Worm (Caenorhabditis elegans) whole organism, L4 larva: ENCODE data around the gene F14F7.5.

ENCODE experiments used
- D1046.2 ChIP-seq: fragments of 200-800 bp; sonication (Bioruptor generic); IDR thresholded peaks from 2 replicates; pipeline ENCODE4 v1.3.6; 2022; ENCODE audit warnings: missing genetic modification characterization, missing compliant biosample characterization
- F37D6.2 ChIP-seq: sonication (generic microtip); optimal IDR thresholded peaks from 2 replicates; lab custom pipeline; 2016; ENCODE audit warnings: mild to moderate bottlenecking, missing genetic modification characterization, missing compliant biosample characterization
- F49E8.2 ChIP-seq: sonication (generic microtip); optimal IDR thresholded peaks from 2 replicates; lab custom pipeline; 2016; ENCODE audit warnings: missing compliant biosample characterization, mild to moderate bottlenecking, missing genetic modification characterization, borderline replicate concordance
- T26A8.4 ChIP-seq: fragments of 200-800 bp; sonication (Bioruptor generic); IDR thresholded peaks from 2 replicates; pipeline ENCODE4 v1.3.6; 2022; ENCODE audit warnings: missing genetic modification characterization, missing compliant biosample characterization
- Y5F2A.4 ChIP-seq: fragments of 200-800 bp; sonication (Bioruptor generic); optimal IDR thresholded peaks from 2 replicates; lab custom pipeline; 2018; ENCODE audit warnings: mild to moderate bottlenecking, missing genetic modification characterization, missing compliant biosample characterization
- aha-1 ChIP-seq: fragments of 150-350 bp; peaks from one replicate; lab custom pipeline; 2014; ENCODE audit warnings: missing biosample characterization, missing genetic modification characterization
- ama-1 ChIP-seq: fragments of 150-350 bp; optimal IDR thresholded peaks from 2 replicates; lab custom pipeline; 2014; ENCODE audit warnings: inconsistent platforms, mixed read lengths
- arid-1 ChIP-seq: fragments of 200-800 bp; sonication (Bioruptor generic); conservative IDR thresholded peaks from 2 replicates; pipeline ENCODE4 v1.3.6; 2022; ENCODE audit warnings: missing genetic modification reagents, missing genetic modification characterization, missing compliant biosample characterization
- ceh-32 ChIP-seq: sonication (generic microtip); optimal IDR thresholded peaks from 2 replicates; lab custom pipeline; 2016; ENCODE audit warnings: mild to moderate bottlenecking, missing genetic modification characterization, missing compliant biosample characterization; ENCODE audit not compliant: poor library complexity
- ceh-62 ChIP-seq: sonication (generic microtip); optimal IDR thresholded peaks from 2 replicates; lab custom pipeline; 2017; ENCODE audit warnings: missing biosample characterization, missing genetic modification characterization
- ceh-82 ChIP-seq: sonication (generic microtip); optimal IDR thresholded peaks from 2 replicates; lab custom pipeline; 2017; ENCODE audit warnings: missing biosample characterization, missing genetic modification characterization
- ctbp-1 ChIP-seq: fragments of 200-800 bp; sonication (Bioruptor generic); IDR thresholded peaks from 2 replicates; pipeline ENCODE4 v1.3.6; 2022; ENCODE audit warnings: missing genetic modification reagents, missing genetic modification characterization, missing compliant biosample characterization
- daf-12 ChIP-seq: fragments of 150-350 bp; optimal IDR thresholded peaks from 2 replicates; lab custom pipeline; 2014; ENCODE audit warnings: missing biosample characterization, missing genetic modification reagents, missing genetic modification characterization
- daf-16 ChIP-seq, 3 experiments: sonication (generic microtip); optimal IDR thresholded peaks; 2 replicates each; lab custom pipeline; 2016 to 2017; ENCODE audit warnings: missing genetic modification characterization in 3 of 3, missing genetic modification reagents in 3 of 3, mild to moderate bottlenecking in 2 of 3, missing compliant biosample characterization in 2 of 3, missing biosample characterization in 1 of 3, moderate library complexity in 1 of 3
- dmd-6 ChIP-seq: fragments of 200-800 bp; sonication (Bioruptor generic); IDR thresholded peaks from 2 replicates; pipeline ENCODE4 v1.3.6; 2022; ENCODE audit warnings: missing genetic modification reagents, missing genetic modification characterization, missing compliant biosample characterization
- dmd-8 ChIP-seq: fragments of 200-800 bp; sonication (Bioruptor generic); IDR thresholded peaks from 2 replicates; pipeline ENCODE4 v1.3.6; 2022; ENCODE audit warnings: missing genetic modification characterization, missing compliant biosample characterization
- duxl-1 ChIP-seq: sonication (generic microtip); optimal IDR thresholded peaks from 2 replicates; lab custom pipeline; 2016; ENCODE audit warnings: mild to moderate bottlenecking, missing genetic modification characterization, moderate library complexity, missing compliant biosample characterization; ENCODE audit not compliant: poor library complexity
- dve-1 ChIP-seq: sonication (generic microtip); optimal IDR thresholded peaks from 2 replicates; lab custom pipeline; 2017; ENCODE audit warnings: antibody characterized with exemption, mild to moderate bottlenecking, missing genetic modification characterization, missing compliant biosample characterization; ENCODE audit not compliant: insufficient read depth
- egl-43 ChIP-seq: fragments of 200-800 bp; sonication (Bioruptor generic); IDR thresholded peaks from 2 replicates; pipeline ENCODE4 v1.3.6; 2022; ENCODE audit warnings: missing genetic modification reagents, missing genetic modification characterization, missing compliant biosample characterization
- fkh-10 ChIP-seq: fragments of 150-350 bp; optimal IDR thresholded peaks from 2 replicates; lab custom pipeline; 2014; ENCODE audit warnings: missing biosample characterization, missing genetic modification reagents, missing genetic modification characterization
- fos-1 ChIP-seq: fragments of 150-350 bp; optimal IDR thresholded peaks from 2 replicates; lab custom pipeline; 2014; ENCODE audit warnings: missing biosample characterization, missing genetic modification characterization
- hlh-30 ChIP-seq: sonication (generic microtip); optimal IDR thresholded peaks from 2 replicates; lab custom pipeline; 2017; ENCODE audit warnings: antibody characterized with exemption, mild to moderate bottlenecking, missing genetic modification characterization, missing compliant biosample characterization; ENCODE audit not compliant: insufficient read depth
- hmg-1.1 ChIP-seq: fragments of 200-800 bp; sonication (Bioruptor generic); IDR thresholded peaks from 2 replicates; pipeline ENCODE4 v1.3.6; 2022; ENCODE audit warnings: missing genetic modification reagents, missing genetic modification characterization, missing compliant biosample characterization
- jun-1 ChIP-seq: fragments of 150-350 bp; optimal IDR thresholded peaks from 2 replicates; lab custom pipeline; 2014; ENCODE audit warnings: missing biosample characterization, missing genetic modification reagents, missing genetic modification characterization
- lsy-2 ChIP-seq, 2 experiments: fragments of 150-350 bp in 1 of 2; sonication (generic microtip) in 1 of 2; optimal IDR thresholded peaks; 2 replicates each; lab custom pipeline; 2014 to 2017; ENCODE audit warnings: missing biosample characterization in 2 of 2, missing genetic modification characterization in 2 of 2
- mdl-1 ChIP-seq, 2 experiments: fragments of 150-350 bp in 1 of 2; sonication (generic microtip) in 1 of 2; optimal IDR thresholded peaks; 2 replicates each; lab custom pipeline; 2014 to 2017; ENCODE audit warnings: missing biosample characterization in 2 of 2, missing genetic modification characterization in 2 of 2
- mes-2 ChIP-seq: sonication (generic microtip); optimal IDR thresholded peaks from 2 replicates; lab custom pipeline; 2016; ENCODE audit warnings: missing genotype, mild to moderate bottlenecking, missing genetic modification characterization, missing compliant biosample characterization; ENCODE audit not compliant: poor library complexity, severe bottlenecking
- nhr-11 ChIP-seq: fragments of 150-350 bp; optimal IDR thresholded peaks from 2 replicates; lab custom pipeline; 2014; ENCODE audit warnings: missing biosample characterization, missing genetic modification characterization
- nhr-237 ChIP-seq: sonication (generic microtip); optimal IDR thresholded peaks from 2 replicates; lab custom pipeline; 2017; ENCODE audit warnings: missing biosample characterization, missing genetic modification characterization
- nhr-41 ChIP-seq: fragments of 200-800 bp; sonication (Bioruptor generic); IDR thresholded peaks from 2 replicates; pipeline ENCODE4 v1.3.6; 2022; ENCODE audit warnings: missing genetic modification reagents, missing genetic modification characterization, missing compliant biosample characterization
- nhr-6 ChIP-seq: fragments of 150-350 bp; optimal IDR thresholded peaks from 2 replicates; lab custom pipeline; 2014; ENCODE audit warnings: missing biosample characterization, missing genetic modification characterization
- nhr-76 ChIP-seq: fragments of 150-350 bp; optimal IDR thresholded peaks from 2 replicates; lab custom pipeline; 2014; ENCODE audit warnings: missing biosample characterization, missing genetic modification characterization
- nhr-77 ChIP-seq: fragments of 150-350 bp; optimal IDR thresholded peaks from 2 replicates; lab custom pipeline; 2014; ENCODE audit warnings: missing biosample characterization, missing genetic modification characterization
- pha-4 ChIP-seq, 2 experiments: fragments of 150-350 bp in 1 of 2; fragments of 200-800 bp in 1 of 2; sonication (Bioruptor generic) in 1 of 2; IDR thresholded peaks in 1 of 2; optimal IDR thresholded peaks in 1 of 2; 2 replicates each; pipeline versions ENCODE4 v1.3.6 to Lab custom; 2014 to 2022; ENCODE audit warnings: missing genetic modification characterization in 2 of 2, missing genetic modification reagents in 2 of 2, missing biosample characterization in 1 of 2, missing compliant biosample characterization in 1 of 2
- rbr-2 ChIP-seq: sonication (generic microtip); optimal IDR thresholded peaks from 2 replicates; lab custom pipeline; 2016; ENCODE audit warnings: missing genotype, missing genetic modification characterization, missing compliant biosample characterization
- sdz-12 ChIP-seq: fragments of 200-800 bp; sonication (Bioruptor generic); optimal IDR thresholded peaks from 2 replicates; lab custom pipeline; 2018; ENCODE audit warnings: mild to moderate bottlenecking, missing genetic modification characterization, missing compliant biosample characterization
- spr-3 ChIP-seq: fragments of 200-800 bp; sonication (Bioruptor generic); optimal IDR thresholded peaks from 2 replicates; lab custom pipeline; 2018; ENCODE audit warnings: mild to moderate bottlenecking, missing genetic modification characterization, missing compliant biosample characterization
- zag-1 ChIP-seq: fragments of 150-350 bp; optimal IDR thresholded peaks from 2 replicates; lab custom pipeline; 2014; ENCODE audit warnings: missing biosample characterization, missing genetic modification characterization
- ztf-11 ChIP-seq: fragments of 150-350 bp; optimal IDR thresholded peaks from 2 replicates; lab custom pipeline; 2014; ENCODE audit warnings: missing biosample characterization, missing genetic modification characterization

Gene F14F7.5

ce11 chrIII:12998252-12998651 is 33.5 kb upstream of the F14F7.5 start (continued):
- TF ChIP-seq Y5F2A.4 (GFP tag; lab: Kevin White, UChicago) (no peak), arid-1 (no peak), ceh-82 (no peak), dve-1 (tag; lab: Kevin White, UChicago) (no peak)

- TF ChIP-seq nhr-6 (tag; lab: Kevin White, UChicago), result peak; percentile 55
- TF ChIP-seq ztf-11 (tag; lab: Kevin White, UChicago), result no peak
- peak; percentile 85 for TF ChIP-seq hlh-30 (tag; lab: Kevin White, UChicago)
- no peak for TF ChIP-seq pha-4 (GFP tag; IDR thresholded peaks at IDR 0.05; lab: Robert Waterston, UW)
- peak; percentile 83 for TF ChIP-seq pha-4 (tag; optimal IDR thresholded peaks at IDR 0.05; lab: Kevin White, UChicago)
- peak; percentile 6 for TF ChIP-seq dve-1 (tag; lab: Kevin White, UChicago)
- no peak for TF ChIP-seq fkh-10
- TF ChIP-seq Y5F2A.4 (GFP tag; lab: Kevin White, UChicago), result no peak
- TF ChIP-seq daf-16 (GFP tag; optimal IDR thresholded peaks at IDR 0.05; lab: Kevin White, UChicago), result no peak
- TF ChIP-seq daf-16 (tag; optimal IDR thresholded peaks at IDR 0.05; lab: Kevin White, UChicago), result peak; percentile 13
- no peak for TF ChIP-seq duxl-1
These were observed 31.3 kb upstream of the F14F7.5 start, which contains the start of gene ZK1010.8 for ce11 chrIII:13000457-13000856. Gene ZK1010.8, minus strand, starts transcription at chrIII:13000670.

- TF ChIP-seq fos-1 (no peak), ama-1 (no peak), nhr-6 (tag; lab: Kevin White, UChicago) (peak; percentile 43), nhr-11 (tag; lab: Kevin White, UChicago) (no peak), nhr-77 (no peak), daf-16 (GFP tag; optimal IDR thresholded peaks at IDR 0.05; lab: Kevin White, UChicago) (no peak), daf-16 (tag; optimal IDR thresholded peaks at IDR 0.05; lab: Kevin White, UChicago) (no peak), F37D6.2 (tag; lab: Kevin White, UChicago) (no peak), dmd-6 (GFP tag; lab: Robert Waterston, UW) (peak; percentile 29; the same call in 1 of the 2 replicates), sdz-12 (GFP tag; lab: Kevin White, UChicago) (no peak), ceh-82 (no peak), nhr-41 (GFP tag; lab: Robert Waterston, UW) (no peak), spr-3 (GFP tag; lab: Kevin White, UChicago) (no peak), rbr-2 (tag; lab: Kevin White, UChicago) (peak; percentile 34), jun-1 (tag; lab: Kevin White, UChicago) (peak; percentile 6), ceh-62 (tag; lab: Kevin White, UChicago) (no peak), Y5F2A.4 (GFP tag; lab: Kevin White, UChicago) (no peak), F49E8.2 (no peak), nhr-76 (tag; lab: Kevin White, UChicago) (no peak), lsy-2 (tag; optimal IDR thresholded peaks at IDR 0.05; lab: Kevin White, UChicago) (peak in 1 of 2 experiments; percentile 73), ctbp-1 (GFP tag; lab: Robert Waterston, UW) (no peak), fkh-10 (peak; percentile 11), daf-12 (tag; lab: Kevin White, UChicago) (no peak), aha-1 (tag; lab: Kevin White, UChicago) (peak; percentile 2), D1046.2 (GFP tag; lab: Robert Waterston, UW) (no peak), dmd-8 (GFP tag; lab: Robert Waterston, UW) (no peak), zag-1 (no peak), hmg-1.1 (GFP tag; lab: Robert Waterston, UW) (peak; percentile 58; the same call in 1 of the 2 replicates), mdl-1 (tag; optimal IDR thresholded peaks at IDR 0.05; lab: Kevin White, UChicago) (peak in 1 of 2 experiments; percentile 10), ceh-32 (tag; lab: Kevin White, UChicago) (no peak), nhr-237 (tag; lab: Kevin White, UChicago) (no peak), mes-2 (peak; percentile 66), egl-43 (GFP tag; lab: Robert Waterston, UW) (no peak), T26A8.4 (GFP tag; lab: Robert Waterston, UW) (no peak)
These were observed 29.7 kb upstream of the F14F7.5 start, which contains the start of gene ZK1010.10 for ce11 chrIII:13002098-13002497. Gene ZK1010.10, plus strand, starts transcription at chrIII:13002383.
